Worm (Caenorhabditis elegans) whole organism, mixed stage, embryonic: ENCODE measurements around the gene smgl-2.

Source experiments
- blmp-1 ChIP-seq: fragments of 150-350 bp; optimal IDR thresholded peaks from 2 replicates; lab custom pipeline; 2014; ENCODE audit warnings: missing biosample characterization, missing genetic modification characterization
- ces-1 ChIP-seq: fragments of 150-350 bp; optimal IDR thresholded peaks from 2 replicates; lab custom pipeline; 2014; ENCODE audit warnings: missing biosample characterization, missing genetic modification reagents, missing genetic modification characterization
- drap-1 ChIP-seq: fragments of 200-800 bp; sonication (Bioruptor generic); optimal IDR thresholded peaks from 3 replicates; lab custom pipeline; 2018; ENCODE audit warnings: mild to moderate bottlenecking, missing genetic modification characterization, missing compliant biosample characterization
- elt-1 ChIP-seq: sonication (generic microtip); optimal IDR thresholded peaks from 2 replicates; lab custom pipeline; 2017; ENCODE audit warnings: missing genetic modification characterization, mild to moderate bottlenecking, missing compliant biosample characterization, antibody characterized with exemption, moderate library complexity, borderline replicate concordance; ENCODE audit not compliant: insufficient read depth
- lin-13 ChIP-seq: fragments of 150-350 bp; optimal IDR thresholded peaks from 2 replicates; lab custom pipeline; 2014; ENCODE audit warnings: missing biosample characterization, missing genetic modification characterization
- mep-1 ChIP-seq: fragments of 150-350 bp; optimal IDR thresholded peaks from 2 replicates; lab custom pipeline; 2017; ENCODE audit warnings: missing biosample characterization, missing genetic modification reagents, missing genetic modification characterization, inconsistent platforms
- nhr-12 ChIP-seq: fragments of 150-350 bp; optimal IDR thresholded peaks from 2 replicates; lab custom pipeline; 2014; ENCODE audit warnings: missing biosample characterization, missing genetic modification characterization
- nhr-237 ChIP-seq: fragments of 150-350 bp; optimal IDR thresholded peaks from 2 replicates; lab custom pipeline; 2014; ENCODE audit warnings: missing biosample characterization, missing genetic modification characterization
- nhr-76 ChIP-seq: sonication (generic microtip); optimal IDR thresholded peaks from 2 replicates; lab custom pipeline; 2017; ENCODE audit warnings: missing biosample characterization, missing genetic modification characterization
- pha-4 ChIP-seq: fragments of 150-350 bp; optimal IDR thresholded peaks from 2 replicates; lab custom pipeline; 2018; ENCODE audit warnings: missing biosample characterization, missing genetic modification reagents, missing genetic modification characterization
- sem-2 ChIP-seq: fragments of 200-800 bp; sonication (Bioruptor generic); optimal IDR thresholded peaks from 2 replicates; lab custom pipeline; 2018; ENCODE audit warnings: mild to moderate bottlenecking, missing genetic modification characterization, missing compliant biosample characterization
- snpc-4 ChIP-seq: fragments of 150-350 bp; optimal IDR thresholded peaks from 2 replicates; lab custom pipeline; 2014; ENCODE audit warnings: missing biosample characterization, missing genetic modification characterization
- ztf-11 ChIP-seq: fragments of 150-350 bp; optimal IDR thresholded peaks from 2 replicates; lab custom pipeline; 2014; ENCODE audit warnings: missing biosample characterization, missing genetic modification characterization

- peak; percentile 81 for TF ChIP-seq mep-1 (tag; lab: Kevin White, UChicago)
- TF ChIP-seq nhr-12: no peak
- no peak for TF ChIP-seq nhr-76 (tag; lab: Kevin White, UChicago)
- TF ChIP-seq drap-1 (GFP tag; lab: Kevin White, UChicago): no peak
- no peak for TF ChIP-seq blmp-1 (tag; lab: Kevin White, UChicago)
- peak; percentile 23 for TF ChIP-seq pha-4 (tag; lab: Kevin White, UChicago)
- TF ChIP-seq snpc-4 (tag; lab: Kevin White, UChicago): no peak
- TF ChIP-seq elt-1 (tag; lab: Kevin White, UChicago): no peak
- peak; percentile 62 for TF ChIP-seq ces-1 (GFP tag; lab: Kevin White, UChicago)
- peak; percentile 28 for TF ChIP-seq lin-13 (tag; lab: Kevin White, UChicago)
- TF ChIP-seq sem-2: no peak
- TF ChIP-seq ztf-11 (tag; lab: Kevin White, UChicago): no peak
- TF ChIP-seq nhr-237 (tag; lab: Kevin White, UChicago): peak; percentile 44
These were observed at the start of gene smgl-2 for ce11 chrIV:3725845-3726244.
